Fruit fly (Drosophila melanogaster) whole organism, pupa: ENCODE data around the gene CG3104.

ENCODE experiments used
- CG12605 ChIP-seq: fragments of 200-800 bp; sonication (Bioruptor generic); IDR thresholded peaks from 2 replicates; pipeline ENCODE4 v1.3.6; 2022; ENCODE audit warnings: missing biosample characterization, missing genetic modification characterization
- CG13204 ChIP-seq: fragments of 200-800 bp; sonication (Bioruptor generic); optimal IDR thresholded peaks from 2 replicates; lab custom pipeline; 2018; ENCODE audit warnings: missing biosample characterization, mild to moderate bottlenecking, missing genetic modification characterization, moderate library complexity
- CG14655 ChIP-seq: fragments of 200-800 bp; sonication (Bioruptor generic); optimal IDR thresholded peaks from 3 replicates; lab custom pipeline; 2017; ENCODE audit warnings: mild to moderate bottlenecking, missing biosample characterization, missing genetic modification reagents, missing genetic modification characterization
- CG15710 ChIP-seq: fragments of 200-800 bp; sonication (Bioruptor generic); optimal IDR thresholded peaks from 2 replicates; lab custom pipeline; 2018; ENCODE audit warnings: missing biosample characterization, mild to moderate bottlenecking, missing genetic modification characterization, moderate library complexity
- CG17806 ChIP-seq: fragments of 200-800 bp; sonication (Bioruptor generic); optimal IDR thresholded peaks from 2 replicates; lab custom pipeline; 2018; ENCODE audit warnings: missing biosample characterization, mild to moderate bottlenecking, missing genetic modification characterization, moderate library complexity
- CG8159 ChIP-seq: fragments of 200-800 bp; sonication (Bioruptor generic); optimal IDR thresholded peaks from 3 replicates; lab custom pipeline; 2018; ENCODE audit warnings: missing biosample characterization, mild to moderate bottlenecking, missing genetic modification characterization, moderate library complexity
- CG8301 ChIP-seq: fragments of 200-800 bp; sonication (Bioruptor generic); optimal IDR thresholded peaks from 2 replicates; lab custom pipeline; 2018; ENCODE audit warnings: missing biosample characterization, mild to moderate bottlenecking, missing genetic modification characterization
- CG9948 ChIP-seq: fragments of 200-800 bp; sonication (Bioruptor generic); optimal IDR thresholded peaks from 2 replicates; lab custom pipeline; 2018; ENCODE audit warnings: missing biosample characterization, mild to moderate bottlenecking, missing genetic modification characterization, moderate library complexity
- D1 ChIP-seq: fragments of 200-800 bp; sonication (Bioruptor generic); optimal IDR thresholded peaks from 2 replicates; lab custom pipeline; 2018; ENCODE audit warnings: missing biosample characterization, mild to moderate bottlenecking, missing genetic modification characterization, moderate library complexity
- EcR ChIP-seq: fragments of 200-800 bp; sonication (Bioruptor generic); optimal IDR thresholded peaks from 3 replicates; lab custom pipeline; 2019; ENCODE audit warnings: missing biosample characterization, missing genetic modification characterization, mild to moderate bottlenecking, moderate library complexity, missing genetic modification reagents
- Ets98B ChIP-seq: fragments of 200-800 bp; sonication (Bioruptor generic); IDR thresholded peaks from 2 replicates; pipeline ENCODE4 v1.3.6; 2022; ENCODE audit warnings: missing biosample characterization, missing genetic modification characterization
- Pif1A ChIP-seq: fragments of 200-800 bp; sonication (Bioruptor generic); optimal IDR thresholded peaks from 3 replicates; lab custom pipeline; 2016; ENCODE audit warnings: missing biosample characterization, missing genetic modification characterization
- Pif1B ChIP-seq: fragments of 200-800 bp; sonication (Bioruptor generic); optimal IDR thresholded peaks from 3 replicates; lab custom pipeline; 2016; ENCODE audit warnings: missing biosample characterization, missing genetic modification characterization
- Snoo ChIP-seq: fragments of 200-800 bp; sonication (Bioruptor generic); optimal IDR thresholded peaks from 3 replicates; lab custom pipeline; 2017; ENCODE audit warnings: missing biosample characterization, mild to moderate bottlenecking, missing genetic modification characterization, inconsistent platforms

dm6 chr2L:2845634-2846033, 9.9 kb downstream of the CG3104 start, which contains the start of gene CG18557:
- no peak for TF ChIP-seq CG15710 (tag; lab: Kevin White, UChicago)
- TF ChIP-seq Pif1B (GFP tag; lab: Kevin White, UChicago), result no peak
- no peak for TF ChIP-seq Snoo
- TF ChIP-seq CG17806 (tag; lab: Kevin White, UChicago), result no peak
- TF ChIP-seq CG8301 (tag; lab: Kevin White, UChicago), result no peak
- no peak for TF ChIP-seq CG13204
- no peak for TF ChIP-seq CG9948 (tag; lab: Kevin White, UChicago)
- TF ChIP-seq EcR (GFP tag; lab: Kevin White, UChicago), result no peak
- no peak for TF ChIP-seq D1 (tag; lab: Kevin White, UChicago)
- TF ChIP-seq Ets98B (GFP tag; lab: Robert Waterston, UW), result no peak
- TF ChIP-seq Pif1A (GFP tag; lab: Kevin White, UChicago), result no peak
- TF ChIP-seq CG14655 (GFP tag; lab: Kevin White, UChicago), result no peak
- TF ChIP-seq CG12605 (GFP tag; lab: Robert Waterston, UW), result no peak
- TF ChIP-seq CG8159 (tag; lab: Kevin White, UChicago), result no peak
